Worm (Caenorhabditis elegans): Measurements from ENCODE around the gene F54B3.2.

DNA sequence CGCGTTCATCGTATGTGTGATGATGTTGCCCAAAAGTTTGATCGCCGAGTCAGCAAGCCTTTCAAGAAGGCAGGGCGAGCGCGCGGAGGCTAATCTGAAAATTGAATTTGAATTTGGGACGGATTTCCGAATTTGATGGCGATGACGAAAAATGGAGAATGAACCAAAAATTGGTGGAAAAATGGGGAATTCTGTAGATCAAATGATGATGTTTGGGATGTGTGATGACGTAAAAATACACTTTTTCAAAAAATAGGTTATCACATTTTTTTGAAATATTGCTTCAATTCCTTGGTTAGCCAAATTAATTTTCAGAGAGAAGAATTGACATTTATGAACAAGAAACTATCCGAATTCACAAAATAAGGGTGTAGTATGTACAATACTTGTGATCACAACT lies 9.6 kb upstream of the F54B3.2 start, which contains the start of gene ZK971.1:
- no peak for TF ChIP-seq nhr-76 (tag; optimal IDR thresholded peaks at IDR 0.05)
- no peak for TF ChIP-seq daf-12 (tag; optimal IDR thresholded peaks at IDR 0.05)
- TF ChIP-seq unc-39 (tag; optimal IDR thresholded peaks at IDR 0.05): no peak
- no peak for TF ChIP-seq ceh-16 (tag; optimal IDR thresholded peaks at IDR 0.05)
- no peak for TF ChIP-seq fkh-10 (GFP tag; optimal IDR thresholded peaks at IDR 0.05)
- no peak for TF ChIP-seq ceh-28 (tag; optimal IDR thresholded peaks at IDR 0.05)

All from whole organism, L3 larva.